Fruit fly (Drosophila melanogaster) whole organism, embryonic: ENCODE measurements around the gene Rpt5.

Experiments used
- ATbp ChIP-seq: fragments of 200-800 bp; sonication (Bioruptor generic); optimal IDR thresholded peaks from 2 replicates; lab custom pipeline; 2017; ENCODE audit warnings: missing biosample characterization, mild to moderate bottlenecking, missing genetic modification characterization, missing genetic modification reagents
- Ada2b ChIP-seq: fragments of 200-800 bp; sonication (Bioruptor generic); IDR thresholded peaks from 2 replicates; pipeline ENCODE4 v1.3.6; 2022; ENCODE audit warnings: missing biosample characterization, missing genetic modification characterization
- CG10274 ChIP-seq: fragments of 200-800 bp; sonication (Bioruptor generic); optimal IDR thresholded peaks from 3 replicates; lab custom pipeline; 2017; ENCODE audit warnings: missing biosample characterization, mild to moderate bottlenecking, missing genetic modification characterization
- CG10462 ChIP-seq: fragments of 200-800 bp; sonication (Bioruptor generic); optimal IDR thresholded peaks from 2 replicates; lab custom pipeline; 2016; ENCODE audit warnings: missing biosample characterization, missing genetic modification characterization
- CG10959 ChIP-seq: fragments of 200-800 bp; sonication (Bioruptor generic); IDR thresholded peaks from 2 replicates; pipeline ENCODE4 v1.3.6; 2022; ENCODE audit warnings: missing biosample characterization, missing genetic modification characterization
- CG11504 ChIP-seq: fragments of 200-800 bp; sonication (Bioruptor generic); optimal IDR thresholded peaks from 3 replicates; lab custom pipeline; 2019; ENCODE audit warnings: missing biosample characterization, mild to moderate bottlenecking, missing genetic modification characterization, moderate library complexity
- CG13123 ChIP-seq: fragments of 200-800 bp; sonication (Bioruptor generic); optimal IDR thresholded peaks from 2 replicates; lab custom pipeline; 2016; ENCODE audit warnings: missing biosample characterization, missing genetic modification characterization
- CG14965 ChIP-seq: fragments of 200-800 bp; sonication (Bioruptor generic); optimal IDR thresholded peaks from 2 replicates; lab custom pipeline; 2016; ENCODE audit warnings: missing biosample characterization, missing genetic modification characterization, borderline replicate concordance
- CG17612 ChIP-seq: fragments of 200-800 bp; sonication (Bioruptor generic); IDR thresholded peaks from 2 replicates; pipeline ENCODE4 v1.3.6; 2022; ENCODE audit warnings: missing biosample characterization, missing genetic modification characterization
- CG18764 ChIP-seq: fragments of 200-800 bp; sonication (Bioruptor generic); optimal IDR thresholded peaks from 3 replicates; lab custom pipeline; 2016; ENCODE audit warnings: missing biosample characterization, missing genetic modification characterization
- CG2202 ChIP-seq: fragments of 200-800 bp; sonication (Bioruptor generic); optimal IDR thresholded peaks from 2 replicates; lab custom pipeline; 2018; ENCODE audit warnings: missing biosample characterization, mild to moderate bottlenecking, missing genetic modification characterization
- CG33557 ChIP-seq: fragments of 200-800 bp; sonication (Bioruptor generic); optimal IDR thresholded peaks from 2 replicates; lab custom pipeline; 2019; ENCODE audit warnings: missing biosample characterization, mild to moderate bottlenecking, missing genetic modification characterization, moderate library complexity
- CG3407 ChIP-seq: fragments of 200-800 bp; sonication (Bioruptor generic); optimal IDR thresholded peaks from 2 replicates; lab custom pipeline; 2018; ENCODE audit warnings: missing biosample characterization, mild to moderate bottlenecking, missing genetic modification characterization
- CG3838 ChIP-seq: fragments of 200-800 bp; sonication (Bioruptor generic); optimal IDR thresholded peaks from 3 replicates; lab custom pipeline; 2016; ENCODE audit warnings: missing biosample characterization, missing genetic modification characterization
- CG5953 ChIP-seq: fragments of 200-800 bp; sonication (Bioruptor generic); IDR thresholded peaks from 2 replicates; pipeline ENCODE4 v1.3.6; 2022; ENCODE audit warnings: missing biosample characterization, missing genetic modification characterization
- CG8765 ChIP-seq: fragments of 200-800 bp; sonication (Bioruptor generic); IDR thresholded peaks from 2 replicates; pipeline ENCODE4 v1.3.6; 2022; ENCODE audit warnings: missing biosample characterization, missing genetic modification characterization
- Dip2 ChIP-seq: fragments of 200-800 bp; sonication (Bioruptor generic); IDR thresholded peaks from 2 replicates; pipeline ENCODE4 v1.3.6; 2022; ENCODE audit warnings: missing biosample characterization, missing genetic modification characterization
- Doc3 ChIP-seq: fragments of 200-800 bp; sonication (Bioruptor generic); IDR thresholded peaks from 3 replicates; pipeline ENCODE4 v1.3.6; 2022; ENCODE audit warnings: missing biosample characterization, missing genetic modification characterization; ENCODE audit not compliant: partially characterized antibody
- E2f2 ChIP-seq: fragments of 200-800 bp; sonication (Bioruptor generic); IDR thresholded peaks from 2 replicates; pipeline ENCODE4 v1.3.6; 2022; ENCODE audit warnings: missing biosample characterization, missing genetic modification characterization
- Ets65A ChIP-seq: fragments of 200-800 bp; sonication (Bioruptor generic); peaks from one replicate; lab custom pipeline; 2016; ENCODE audit warnings: missing biosample characterization, missing genetic modification characterization
- Fer2 ChIP-seq: fragments of 200-800 bp; sonication (Bioruptor generic); optimal IDR thresholded peaks from 2 replicates; lab custom pipeline; 2018; ENCODE audit warnings: missing biosample characterization, mild to moderate bottlenecking, missing genetic modification characterization, moderate library complexity
- Lhr ChIP-seq: fragments of 200-800 bp; sonication (Bioruptor generic); optimal IDR thresholded peaks from 3 replicates; lab custom pipeline; 2017; ENCODE audit warnings: mild to moderate bottlenecking, missing biosample characterization, missing genetic modification reagents, missing genetic modification characterization
- Max ChIP-seq: fragments of 200-800 bp; sonication (Bioruptor generic); optimal IDR thresholded peaks from 2 replicates; lab custom pipeline; 2016; ENCODE audit warnings: missing biosample characterization, mild to moderate bottlenecking, missing genetic modification characterization
- Oaz ChIP-seq: fragments of 200-800 bp; sonication (Bioruptor generic); IDR thresholded peaks from 2 replicates; pipeline ENCODE4 v1.3.6; 2022; ENCODE audit warnings: missing biosample characterization, missing genetic modification characterization
- Opbp ChIP-seq: fragments of 200-800 bp; sonication (Bioruptor generic); IDR thresholded peaks from 3 replicates; pipeline ENCODE4 v1.3.6; 2022; ENCODE audit warnings: missing biosample characterization, missing genetic modification characterization; ENCODE audit not compliant: partially characterized antibody
- Poxn ChIP-seq: fragments of 200-800 bp; sonication (Bioruptor generic); IDR thresholded peaks from 2 replicates; pipeline ENCODE4 v1.3.6; 2022; ENCODE audit warnings: missing biosample characterization, missing genetic modification characterization
- Side ChIP-seq: fragments of 200-800 bp; sonication (Bioruptor generic); optimal IDR thresholded peaks from 2 replicates; lab custom pipeline; 2016; ENCODE audit warnings: missing biosample characterization, missing genetic modification characterization
- Sry-β ChIP-seq: fragments of 200-800 bp; sonication (Bioruptor generic); optimal IDR thresholded peaks from 2 replicates; lab custom pipeline; 2018; ENCODE audit warnings: missing biosample characterization, mild to moderate bottlenecking, missing genetic modification characterization, moderate library complexity
- Trl ChIP-seq, 3 experiments: fragments of >200 bp in 2 of 3; fragments of 200-800 bp in 1 of 3; sonication (Bioruptor generic) in 1 of 3; optimal IDR thresholded peaks; 2 replicates in 1 of 3; 3 replicates in 2 of 3; lab custom pipeline; 2016 to 2017; ENCODE audit warnings: missing biosample characterization in 1 of 3, missing genetic modification characterization in 1 of 3
- Xbp1 ChIP-seq: fragments of 200-800 bp; sonication (Bioruptor generic); optimal IDR thresholded peaks from 3 replicates; lab custom pipeline; 2016; ENCODE audit warnings: missing biosample characterization, mild to moderate bottlenecking, missing genetic modification characterization
- Xrp1 ChIP-seq: fragments of 200-800 bp; sonication (Bioruptor generic); IDR thresholded peaks from 2 replicates; pipeline ENCODE4 v1.3.6; 2022; ENCODE audit warnings: missing biosample characterization, missing genetic modification characterization
- aop ChIP-seq: fragments of 200-800 bp; sonication (Bioruptor generic); IDR thresholded peaks from 2 replicates; pipeline ENCODE4 v1.3.6; 2022; ENCODE audit warnings: missing biosample characterization, missing genetic modification characterization
- bowl ChIP-seq: fragments of 200-800 bp; sonication (Bioruptor generic); IDR thresholded peaks from 2 replicates; pipeline ENCODE4 v1.3.6; 2022; ENCODE audit warnings: missing biosample characterization, missing genetic modification characterization
- cato ChIP-seq: fragments of 200-800 bp; sonication (Bioruptor generic); optimal IDR thresholded peaks from 2 replicates; lab custom pipeline; 2016; ENCODE audit warnings: missing biosample characterization, missing genetic modification characterization, borderline replicate concordance
- ci ChIP-seq: fragments of 200-800 bp; sonication (Bioruptor generic); IDR thresholded peaks from 3 replicates; pipeline ENCODE4 v1.3.6; 2022; ENCODE audit warnings: missing biosample characterization, missing genetic modification characterization
- exex ChIP-seq: fragments of 200-800 bp; sonication (Bioruptor generic); optimal IDR thresholded peaks from 4 replicates; lab custom pipeline; 2018; ENCODE audit warnings: missing biosample characterization, mild to moderate bottlenecking, missing genetic modification characterization, moderate library complexity
- gcm ChIP-seq: fragments of 200-800 bp; sonication (Bioruptor generic); optimal IDR thresholded peaks from 2 replicates; lab custom pipeline; 2019; ENCODE audit warnings: missing biosample characterization, mild to moderate bottlenecking, missing genetic modification characterization, moderate library complexity
- lbe ChIP-seq: fragments of 200-800 bp; sonication (Bioruptor generic); optimal IDR thresholded peaks from 2 replicates; lab custom pipeline; 2016; ENCODE audit warnings: missing biosample characterization, mild to moderate bottlenecking, missing genetic modification characterization
- lov ChIP-seq, 2 experiments: fragments of 200-800 bp in 1 of 2; fragments of >200 bp in 1 of 2; sonication (Bioruptor generic) in 1 of 2; IDR thresholded peaks in 1 of 2; optimal IDR thresholded peaks in 1 of 2; 2 replicates in 1 of 2; 3 replicates in 1 of 2; pipeline versions ENCODE4 v1.3.6 to Lab custom; 2017 to 2022; ENCODE audit warnings: missing biosample characterization in 1 of 2, missing genetic modification characterization in 1 of 2
- nau ChIP-seq: fragments of 200-800 bp; sonication (Bioruptor generic); optimal IDR thresholded peaks from 3 replicates; lab custom pipeline; 2017; ENCODE audit warnings: missing biosample characterization, mild to moderate bottlenecking, missing genetic modification characterization, missing genetic modification reagents
- nerfin-2 ChIP-seq: fragments of 200-800 bp; sonication (Bioruptor generic); IDR thresholded peaks from 2 replicates; pipeline ENCODE4 v1.3.6; 2022; ENCODE audit warnings: missing biosample characterization, missing genetic modification characterization; ENCODE audit not compliant: partially characterized antibody
- onecut ChIP-seq: fragments of 200-800 bp; sonication (Bioruptor generic); IDR thresholded peaks from 2 replicates; pipeline ENCODE4 v1.3.6; 2022; ENCODE audit warnings: missing biosample characterization, missing genetic modification characterization
- pfk ChIP-seq: fragments of 200-800 bp; sonication (Bioruptor generic); optimal IDR thresholded peaks from 2 replicates; lab custom pipeline; 2018; ENCODE audit warnings: missing biosample characterization, mild to moderate bottlenecking, missing genetic modification characterization, moderate library complexity
- schlank ChIP-seq: fragments of 200-800 bp; sonication (Bioruptor generic); optimal IDR thresholded peaks from 2 replicates; lab custom pipeline; 2018; ENCODE audit warnings: missing biosample characterization, mild to moderate bottlenecking, missing genetic modification characterization
- stwl ChIP-seq: fragments of 200-800 bp; sonication (Bioruptor generic); optimal IDR thresholded peaks from 3 replicates; lab custom pipeline; 2018; ENCODE audit warnings: missing biosample characterization, mild to moderate bottlenecking, missing genetic modification characterization, moderate library complexity
- tna ChIP-seq: fragments of 200-800 bp; sonication (Bioruptor generic); IDR thresholded peaks from 2 replicates; pipeline ENCODE4 v1.3.6; 2022; ENCODE audit warnings: missing biosample characterization, missing genetic modification characterization; ENCODE audit not compliant: partially characterized antibody
- ttk ChIP-seq: fragments of 200-800 bp; sonication (Bioruptor generic); IDR thresholded peaks from 2 replicates; pipeline ENCODE4 v2.1.2; 2022; ENCODE audit warnings: missing biosample characterization, missing genetic modification characterization
- wdn ChIP-seq: fragments of 200-800 bp; sonication (Bioruptor generic); IDR thresholded peaks from 2 replicates; pipeline ENCODE4 v1.3.6; 2022; ENCODE audit warnings: missing biosample characterization, missing genetic modification characterization
- wor ChIP-seq: fragments of 200-800 bp; sonication (Bioruptor generic); IDR thresholded peaks from 2 replicates; pipeline ENCODE4 v1.3.6; 2022; ENCODE audit warnings: missing biosample characterization, missing genetic modification characterization
- zf30C ChIP-seq: fragments of 200-800 bp; sonication (Bioruptor generic); optimal IDR thresholded peaks from 3 replicates; lab custom pipeline; 2018; ENCODE audit warnings: missing biosample characterization, mild to moderate bottlenecking, missing genetic modification characterization

The Rpt5 gene

DNA sequence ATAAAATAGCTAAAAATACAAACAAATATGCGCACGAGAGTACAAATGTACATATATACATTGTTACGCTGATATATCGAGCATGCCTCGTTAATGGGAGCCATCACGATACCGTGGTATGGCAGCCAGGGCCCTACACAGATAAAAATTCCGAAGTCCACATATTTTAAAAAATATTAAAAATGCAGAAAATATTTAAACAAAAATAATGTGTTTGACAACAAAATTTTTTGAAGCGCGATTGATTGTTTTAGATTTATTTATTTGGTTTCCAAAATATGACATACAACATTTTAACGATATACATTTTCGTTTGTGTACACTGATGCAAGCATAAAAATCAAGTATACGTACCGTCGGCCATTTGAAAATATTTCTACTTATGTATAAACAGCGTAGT, 25.9 kb upstream of the Rpt5 start (continued):
- TF ChIP-seq wdn (GFP tag; lab: Robert Waterston, UW) (peak; percentile 80), CG2202 (no peak), CG3407 (GFP tag; lab: Kevin White, UChicago) (no peak), CG10462 (GFP tag; lab: Kevin White, UChicago) (peak; percentile 49), wor (GFP tag; lab: Robert Waterston, UW) (0 out of 2 replicates have a peak, but pooled peaks have one; percentile 34), Ets65A (GFP tag; lab: Kevin White, UChicago) (peak; percentile 76), CG10959 (GFP tag; lab: Robert Waterston, UW) (no peak), gcm (GFP tag; lab: Kevin White, UChicago) (peak; percentile 52), Xrp1 (GFP tag; lab: Robert Waterston, UW) (peak; percentile 75), cato (peak; percentile 23), bowl (GFP tag; lab: Robert Waterston, UW) (0 out of 2 replicates have a peak, but pooled peaks have one; percentile 35), Opbp (GFP tag; lab: Robert Waterston, UW) (no peak), schlank (tag; lab: Kevin White, UChicago) (peak; percentile 72), CG5953 (no peak; the same call in 1 of the 2 replicates), ttk (GFP tag; lab: Robert Waterston, UW) (peak; percentile 64), stwl (tag; lab: Kevin White, UChicago) (no peak), CG11504 (tag; lab: Kevin White, UChicago) (peak; percentile 83), nau (GFP tag; lab: Kevin White, UChicago) (peak; percentile 60), lbe (peak; percentile 52), Doc3 (GFP tag; lab: Robert Waterston, UW) (no peak), Poxn (GFP tag; lab: Robert Waterston, UW) (no peak; the same call in 1 of the 2 replicates), zf30C (GFP tag; lab: Kevin White, UChicago) (no peak), ci (GFP tag; lab: Robert Waterston, UW) (peak; percentile 77), Sry-β (GFP tag; lab: Kevin White, UChicago) (no peak), aop (no peak), onecut (GFP tag; lab: Robert Waterston, UW) (no peak), CG13123 (no peak), Side (GFP tag; lab: Kevin White, UChicago) (peak; percentile 73), nerfin-2 (no peak), Fer2 (tag; lab: Kevin White, UChicago) (peak; percentile 45), CG8765 (no peak; the same call in 1 of the 2 replicates), pfk (no peak), Oaz (peak; percentile 40; the same call in 1 of the 2 replicates), Max (GFP tag; lab: Kevin White, UChicago) (peak; percentile 70), CG10274 (GFP tag; lab: Kevin White, UChicago) (peak; percentile 27), Xbp1 (GFP tag; lab: Kevin White, UChicago) (peak; percentile 71), Ada2b (GFP tag; lab: Robert Waterston, UW) (peak; percentile 85), CG33557 (no peak), CG3838 (peak; percentile 30), Trl (optimal IDR thresholded peaks at IDR 0.05; lab: Kevin White, UChicago) (no peak), Trl (GFP tag; optimal IDR thresholded peaks at IDR 0.05; lab: Kevin White, UChicago) (peak; percentile 64), CG18764 (GFP tag; lab: Kevin White, UChicago) (peak; percentile 64), Dip2 (GFP tag; lab: Robert Waterston, UW) (no peak), tna (no peak), exex (peak; percentile 54), ATbp (GFP tag; lab: Kevin White, UChicago) (peak; percentile 46), Lhr (no peak), E2f2 (peak; percentile 56; the same call in 1 of the 2 replicates), lov (optimal IDR thresholded peaks at IDR 0.05; lab: Kevin White, UChicago) (no peak), lov (GFP tag; IDR thresholded peaks at IDR 0.05; lab: Robert Waterston, UW) (no peak), CG14965 (GFP tag; lab: Kevin White, UChicago) (no peak), CG17612 (GFP tag; lab: Robert Waterston, UW) (peak; percentile 80)
